Worm (Caenorhabditis elegans) whole organism, L4 larva: ENCODE measurements around the gene srx-4.
A peak's percentile ranks its signal among the peaks of the same experiment; 100 is the strongest.

Experiments used
- D1046.2 ChIP-seq: fragments of 200-800 bp; sonication (Bioruptor generic); IDR thresholded peaks from 2 replicates; pipeline ENCODE4 v1.3.6; 2022; ENCODE audit warnings: missing genetic modification characterization, missing compliant biosample characterization
- F10B5.3 ChIP-seq: sonication (generic microtip); optimal IDR thresholded peaks from 2 replicates; lab custom pipeline; 2016; ENCODE audit warnings: mild to moderate bottlenecking, missing genetic modification characterization, missing compliant biosample characterization
- F44E2.7 ChIP-seq: fragments of 200-800 bp; sonication (Bioruptor generic); IDR thresholded peaks from 2 replicates; pipeline ENCODE4 v2.1.2; 2022; ENCODE audit warnings: missing genetic modification characterization, missing compliant biosample characterization
- Y105C5A.15 ChIP-seq: fragments of 200-800 bp; sonication (Bioruptor generic); IDR thresholded peaks from 2 replicates; pipeline ENCODE4 v1.3.6; 2022; ENCODE audit warnings: missing genetic modification characterization, missing compliant biosample characterization
- Y48G9A.11 ChIP-seq: fragments of 200-800 bp; sonication (Bioruptor generic); IDR thresholded peaks from 2 replicates; pipeline ENCODE4 v1.3.6; 2022; ENCODE audit warnings: missing genetic modification reagents, missing genetic modification characterization, missing compliant biosample characterization
- Y5F2A.4 ChIP-seq: fragments of 200-800 bp; sonication (Bioruptor generic); optimal IDR thresholded peaks from 2 replicates; lab custom pipeline; 2018; ENCODE audit warnings: mild to moderate bottlenecking, missing genetic modification characterization, missing compliant biosample characterization
- aha-1 ChIP-seq: fragments of 150-350 bp; peaks from one replicate; lab custom pipeline; 2014; ENCODE audit warnings: missing biosample characterization, missing genetic modification characterization
- arid-1 ChIP-seq: fragments of 200-800 bp; sonication (Bioruptor generic); conservative IDR thresholded peaks from 2 replicates; pipeline ENCODE4 v1.3.6; 2022; ENCODE audit warnings: missing genetic modification reagents, missing genetic modification characterization, missing compliant biosample characterization
- attf-4 ChIP-seq: sonication (generic microtip); optimal IDR thresholded peaks from 3 replicates; lab custom pipeline; 2017; ENCODE audit warnings: missing biosample characterization, missing genetic modification characterization
- ceh-62 ChIP-seq: sonication (generic microtip); optimal IDR thresholded peaks from 2 replicates; lab custom pipeline; 2017; ENCODE audit warnings: missing biosample characterization, missing genetic modification characterization
- ces-1 ChIP-seq: fragments of 150-350 bp; sonication (generic microtip); optimal IDR thresholded peaks from 4 replicates; lab custom pipeline; 2014; ENCODE audit warnings: missing biosample characterization, missing genetic modification reagents, missing genetic modification characterization
- ctbp-1 ChIP-seq: fragments of 200-800 bp; sonication (Bioruptor generic); IDR thresholded peaks from 2 replicates; pipeline ENCODE4 v1.3.6; 2022; ENCODE audit warnings: missing genetic modification reagents, missing genetic modification characterization, missing compliant biosample characterization
- dmd-6 ChIP-seq: fragments of 200-800 bp; sonication (Bioruptor generic); IDR thresholded peaks from 2 replicates; pipeline ENCODE4 v1.3.6; 2022; ENCODE audit warnings: missing genetic modification reagents, missing genetic modification characterization, missing compliant biosample characterization
- dmd-8 ChIP-seq: fragments of 200-800 bp; sonication (Bioruptor generic); IDR thresholded peaks from 2 replicates; pipeline ENCODE4 v1.3.6; 2022; ENCODE audit warnings: missing genetic modification characterization, missing compliant biosample characterization
- dpl-1 ChIP-seq: fragments of 150-350 bp; optimal IDR thresholded peaks from 2 replicates; lab custom pipeline; 2014; ENCODE audit warnings: missing biosample characterization, missing genetic modification reagents, missing genetic modification characterization
- duxl-1 ChIP-seq: sonication (generic microtip); optimal IDR thresholded peaks from 2 replicates; lab custom pipeline; 2016; ENCODE audit warnings: mild to moderate bottlenecking, missing genetic modification characterization, moderate library complexity, missing compliant biosample characterization; ENCODE audit not compliant: poor library complexity
- fkh-10 ChIP-seq: fragments of 150-350 bp; optimal IDR thresholded peaks from 2 replicates; lab custom pipeline; 2014; ENCODE audit warnings: missing biosample characterization, missing genetic modification reagents, missing genetic modification characterization
- fos-1 ChIP-seq: fragments of 150-350 bp; optimal IDR thresholded peaks from 2 replicates; lab custom pipeline; 2014; ENCODE audit warnings: missing biosample characterization, missing genetic modification characterization
- gei-8 ChIP-seq: fragments of 200-800 bp; sonication (Bioruptor generic); optimal IDR thresholded peaks from 2 replicates; lab custom pipeline; 2018; ENCODE audit warnings: mild to moderate bottlenecking, missing genetic modification characterization, missing compliant biosample characterization
- hif-1 ChIP-seq, 2 experiments: sonication (generic microtip); optimal IDR thresholded peaks; 2 replicates each; lab custom pipeline; 2016 to 2017; ENCODE audit warnings: missing compliant biosample characterization in 2 of 2, missing genetic modification characterization in 2 of 2, missing genetic modification reagents in 2 of 2, missing genotype in 2 of 2, mild to moderate bottlenecking in 1 of 2
- hlh-30 ChIP-seq: sonication (generic microtip); optimal IDR thresholded peaks from 2 replicates; lab custom pipeline; 2017; ENCODE audit warnings: antibody characterized with exemption, mild to moderate bottlenecking, missing genetic modification characterization, missing compliant biosample characterization; ENCODE audit not compliant: insufficient read depth
- hmg-1.1 ChIP-seq: fragments of 200-800 bp; sonication (Bioruptor generic); IDR thresholded peaks from 2 replicates; pipeline ENCODE4 v1.3.6; 2022; ENCODE audit warnings: missing genetic modification reagents, missing genetic modification characterization, missing compliant biosample characterization
- lin-13 ChIP-seq: fragments of 150-350 bp; optimal IDR thresholded peaks from 2 replicates; lab custom pipeline; 2014; ENCODE audit warnings: missing biosample characterization, missing genetic modification reagents, missing genetic modification characterization
- lin-15B ChIP-seq: fragments of 150-350 bp; sonication (generic microtip); optimal IDR thresholded peaks from 3 replicates; lab custom pipeline; 2014; ENCODE audit warnings: missing biosample characterization, missing genetic modification characterization
- lin-39 ChIP-seq: fragments of 150-350 bp; optimal IDR thresholded peaks from 2 replicates; lab custom pipeline; 2014; ENCODE audit warnings: missing biosample characterization, missing genetic modification reagents, missing genetic modification characterization
- lir-3 ChIP-seq: sonication (generic microtip); optimal IDR thresholded peaks from 2 replicates; lab custom pipeline; 2016; ENCODE audit warnings: mild to moderate bottlenecking, missing genetic modification characterization, missing compliant biosample characterization
- madf-5 ChIP-seq, 2 experiments: fragments of 200-800 bp; sonication (Bioruptor generic); IDR thresholded peaks; 2 replicates each; pipeline ENCODE4 v1.3.6; 2022; ENCODE audit warnings: missing compliant biosample characterization in 2 of 2, missing genetic modification characterization in 2 of 2
- madf-9 ChIP-seq: fragments of 200-800 bp; sonication (Bioruptor generic); conservative IDR thresholded peaks from 2 replicates; pipeline ENCODE4 v1.3.6; 2022; ENCODE audit warnings: missing genetic modification reagents, missing genetic modification characterization, missing compliant biosample characterization
- mdl-1 ChIP-seq, 2 experiments: fragments of 150-350 bp in 1 of 2; sonication (generic microtip) in 1 of 2; optimal IDR thresholded peaks; 2 replicates each; lab custom pipeline; 2014 to 2017; ENCODE audit warnings: missing biosample characterization in 2 of 2, missing genetic modification characterization in 2 of 2
- mep-1 ChIP-seq: fragments of 150-350 bp; sonication (generic microtip); optimal IDR thresholded peaks from 3 replicates; lab custom pipeline; 2014; ENCODE audit warnings: missing biosample characterization, missing genetic modification characterization
- mxl-3 ChIP-seq: fragments of 200-800 bp; sonication (Bioruptor generic); optimal IDR thresholded peaks from 2 replicates; lab custom pipeline; 2018; ENCODE audit warnings: mild to moderate bottlenecking, missing genetic modification characterization, missing compliant biosample characterization
- nhr-10 ChIP-seq: fragments of 150-350 bp; optimal IDR thresholded peaks from 2 replicates; lab custom pipeline; 2014; ENCODE audit warnings: missing biosample characterization, missing genetic modification characterization
- nhr-11 ChIP-seq: fragments of 150-350 bp; optimal IDR thresholded peaks from 2 replicates; lab custom pipeline; 2014; ENCODE audit warnings: missing biosample characterization, missing genetic modification characterization
- nhr-25 ChIP-seq: sonication (generic microtip); optimal IDR thresholded peaks from 2 replicates; lab custom pipeline; 2017; ENCODE audit warnings: missing genetic modification characterization, mild to moderate bottlenecking, missing compliant biosample characterization, antibody characterized with exemption, moderate library complexity, borderline replicate concordance; ENCODE audit not compliant: insufficient read depth
- nhr-28 ChIP-seq: fragments of 150-350 bp; optimal IDR thresholded peaks from 2 replicates; lab custom pipeline; 2014; ENCODE audit warnings: missing biosample characterization, missing genetic modification characterization
- nhr-41 ChIP-seq: fragments of 200-800 bp; sonication (Bioruptor generic); IDR thresholded peaks from 2 replicates; pipeline ENCODE4 v1.3.6; 2022; ENCODE audit warnings: missing genetic modification reagents, missing genetic modification characterization, missing compliant biosample characterization
- nhr-77 ChIP-seq: fragments of 150-350 bp; optimal IDR thresholded peaks from 2 replicates; lab custom pipeline; 2014; ENCODE audit warnings: missing biosample characterization, missing genetic modification characterization
- pqm-1 ChIP-seq: sonication (generic microtip); optimal IDR thresholded peaks from 2 replicates; lab custom pipeline; 2017; ENCODE audit warnings: missing biosample characterization, missing genetic modification characterization
- snpc-1.2 ChIP-seq: fragments of 200-800 bp; sonication (Bioruptor generic); IDR thresholded peaks from 2 replicates; pipeline ENCODE4 v1.3.6; 2022; ENCODE audit warnings: missing genetic modification reagents, missing genetic modification characterization, missing compliant biosample characterization
- spr-1 ChIP-seq: sonication (generic microtip); optimal IDR thresholded peaks from 2 replicates; lab custom pipeline; 2016; ENCODE audit warnings: mild to moderate bottlenecking, missing genetic modification characterization, missing compliant biosample characterization
- zag-1 ChIP-seq: fragments of 150-350 bp; optimal IDR thresholded peaks from 2 replicates; lab custom pipeline; 2014; ENCODE audit warnings: missing biosample characterization, missing genetic modification characterization

The srx-4 gene

ce11 chrV:671342-671741 lies 21.2 kb downstream of the srx-4 start, which contains the start of gene sru-24:
Gene sru-24 (minus strand): TSS chrV:671442.
- TF ChIP-seq Y105C5A.15 (GFP tag; lab: Robert Waterston, UW) (no peak), spr-1 (tag; lab: Kevin White, UChicago) (no peak), duxl-1 (no peak), nhr-11 (no peak), madf-9 (no peak), fkh-10 (GFP tag; lab: Kevin White, UChicago) (no peak), zag-1 (tag; lab: Kevin White, UChicago) (no peak), lin-15B (tag; lab: Kevin White, UChicago) (no peak), Y5F2A.4 (GFP tag; lab: Kevin White, UChicago) (no peak), ceh-62 (tag; lab: Kevin White, UChicago) (no peak), lin-13 (GFP tag; lab: Kevin White, UChicago) (no peak), lin-39 (tag; lab: Kevin White, UChicago) (no peak)
- TF ChIP-seq, all 104 proteins: peak for 0

ce11 chrV:667459-667858 lies 25.1 kb downstream of the srx-4 start, which contains the start of gene nhr-180:
Gene nhr-180 (minus strand): TSS chrV:667510.
- TF ChIP-seq madf-5 (GFP tag; IDR thresholded peaks at IDR 0.05; lab: Robert Waterston, UW) (no peak), ctbp-1 (GFP tag; lab: Robert Waterston, UW) (no peak), duxl-1 (peak; percentile 58), pqm-1 (tag; lab: Kevin White, UChicago) (no peak), hif-1 (tag; optimal IDR thresholded peaks at IDR 0.05; lab: Kevin White, UChicago) (no peak), ces-1 (no peak), dmd-8 (no peak), D1046.2 (GFP tag; lab: Robert Waterston, UW) (no peak), F10B5.3 (tag; lab: Kevin White, UChicago) (no peak), nhr-77 (tag; lab: Kevin White, UChicago) (peak; percentile 6), F44E2.7 (GFP tag; lab: Robert Waterston, UW) (no peak), dpl-1 (GFP tag; lab: Kevin White, UChicago) (no peak), Y48G9A.11 (GFP tag; lab: Robert Waterston, UW) (no peak), lir-3 (tag; lab: Kevin White, UChicago) (no peak), snpc-1.2 (GFP tag; lab: Robert Waterston, UW) (no peak), mxl-3 (GFP tag; lab: Kevin White, UChicago) (peak; percentile 33), arid-1 (no peak), attf-4 (tag; lab: Kevin White, UChicago) (no peak), nhr-28 (tag; lab: Kevin White, UChicago) (peak; percentile 39), madf-9 (no peak), gei-8 (no peak), mdl-1 (tag; optimal IDR thresholded peaks at IDR 0.05; lab: Kevin White, UChicago) (peak; percentile 37 to 74), nhr-25 (tag; lab: Kevin White, UChicago) (no peak), hmg-1.1 (GFP tag; lab: Robert Waterston, UW) (0 out of 2 replicates have a peak, but pooled peaks have one; percentile 12), nhr-41 (GFP tag; lab: Robert Waterston, UW) (no peak), hlh-30 (tag; lab: Kevin White, UChicago) (peak; percentile 69), aha-1 (tag; lab: Kevin White, UChicago) (peak; percentile 13), fos-1 (no peak), lin-15B (tag; lab: Kevin White, UChicago) (no peak), dmd-6 (peak; percentile 61; the same call in 1 of the 2 replicates), nhr-10 (tag; lab: Kevin White, UChicago) (no peak), mep-1 (tag; lab: Kevin White, UChicago) (no peak)
